Worm (Caenorhabditis elegans): ENCODE data around the gene C07G1.7.

DNA sequence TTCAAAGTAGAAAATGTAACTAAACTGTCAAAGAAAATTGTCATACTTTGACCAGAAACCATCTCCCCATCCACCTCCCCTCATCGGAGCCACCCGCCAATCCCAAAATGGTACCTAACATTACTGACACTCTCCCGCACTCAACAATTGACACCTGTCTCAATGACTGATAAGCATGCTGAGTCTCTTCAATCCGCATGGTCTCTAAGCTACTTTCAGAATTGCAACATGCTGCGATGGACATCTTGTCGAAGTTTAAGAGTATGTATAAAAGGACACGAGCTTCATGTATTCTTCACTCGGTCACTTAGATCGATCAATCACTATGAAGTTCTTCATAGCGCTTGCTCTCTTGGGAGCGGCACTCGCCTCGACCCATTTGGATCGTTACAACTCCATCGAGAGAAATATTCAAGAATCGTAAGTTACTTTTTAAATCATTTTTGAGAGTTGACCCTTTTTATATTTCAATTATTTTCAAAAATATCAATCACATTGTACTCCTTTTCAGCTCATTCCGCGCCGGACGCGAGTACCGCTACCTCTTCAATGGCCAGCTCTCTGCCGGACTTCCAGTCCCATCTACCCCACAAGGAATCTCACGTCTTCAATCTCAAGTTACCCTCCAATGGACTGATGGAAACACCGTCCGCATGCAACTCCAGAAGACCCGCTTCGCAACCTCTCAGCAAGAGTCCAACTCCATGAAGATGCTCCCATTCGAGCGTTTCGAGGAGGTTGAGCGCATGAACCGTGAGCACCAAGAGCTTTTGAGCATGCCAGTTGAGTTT is 49.4 kb upstream of the C07G1.7 start, which contains the start of gene vit-6:
- no peak for TF ChIP-seq ces-1 (GFP tag; optimal IDR thresholded peaks at IDR 0.05)
- TF ChIP-seq elt-3 (tag; optimal IDR thresholded peaks at IDR 0.05), result no peak
- no peak for TF ChIP-seq nhr-12 (tag; optimal IDR thresholded peaks at IDR 0.05)
- no peak for TF ChIP-seq nhr-19 (GFP tag; conservative IDR thresholded peaks at IDR 0.05)
- no peak for TF ChIP-seq mdl-1 (tag; optimal IDR thresholded peaks at IDR 0.05)
- TF ChIP-seq egl-13 (tag; optimal IDR thresholded peaks at IDR 0.05), result no peak
- no peak for TF ChIP-seq fos-1 (tag; optimal IDR thresholded peaks at IDR 0.05)
- no peak for TF ChIP-seq fkh-10 (GFP tag; optimal IDR thresholded peaks at IDR 0.05)
